Worm (Caenorhabditis elegans) whole organism, early embryonic: Measurements from ENCODE around the gene fbxa-4.

Experiments
- B0310.2 ChIP-seq: sonication (generic microtip); optimal IDR thresholded peaks from 2 replicates; lab custom pipeline; 2016; ENCODE audit warnings: mild to moderate bottlenecking, missing genetic modification characterization, missing compliant biosample characterization
- F13C5.2 ChIP-seq: sonication (generic microtip); optimal IDR thresholded peaks from 2 replicates; lab custom pipeline; 2017; ENCODE audit warnings: mild to moderate bottlenecking, missing genetic modification characterization, inconsistent platforms, missing compliant biosample characterization
- aly-1 ChIP-seq: sonication (generic microtip); optimal IDR thresholded peaks from 2 replicates; lab custom pipeline; 2016; ENCODE audit warnings: missing genetic modification characterization, missing compliant biosample characterization
- ama-1 ChIP-seq: fragments of 150-350 bp; optimal IDR thresholded peaks from 2 replicates; lab custom pipeline; 2014
- ceh-13 ChIP-seq: fragments of 200-800 bp; sonication (Bioruptor generic); optimal IDR thresholded peaks from 2 replicates; lab custom pipeline; 2018; ENCODE audit warnings: mild to moderate bottlenecking, missing genetic modification characterization, missing compliant biosample characterization
- ceh-36 ChIP-seq: sonication (generic microtip); optimal IDR thresholded peaks from 2 replicates; lab custom pipeline; 2016; ENCODE audit warnings: missing genetic modification characterization, inconsistent platforms, missing compliant biosample characterization
- ets-7 ChIP-seq: sonication (generic microtip); optimal IDR thresholded peaks from 2 replicates; lab custom pipeline; 2016; ENCODE audit warnings: missing genotype, missing genetic modification characterization, missing compliant biosample characterization
- flt-1 ChIP-seq: fragments of 200-800 bp; sonication (Bioruptor generic); IDR thresholded peaks from 2 replicates; pipeline ENCODE4 v1.3.6; 2022; ENCODE audit warnings: missing genetic modification characterization, missing compliant biosample characterization
- hmbx-1 ChIP-seq: sonication (generic microtip); optimal IDR thresholded peaks from 2 replicates; lab custom pipeline; 2016; ENCODE audit warnings: mild to moderate bottlenecking, missing genetic modification characterization, missing compliant biosample characterization
- hmg-4 ChIP-seq: fragments of 200-800 bp; sonication (Bioruptor generic); optimal IDR thresholded peaks from 2 replicates; lab custom pipeline; 2018; ENCODE audit warnings: mild to moderate bottlenecking, missing genetic modification characterization, missing compliant biosample characterization
- hnd-1 ChIP-seq: sonication (generic microtip); optimal IDR thresholded peaks from 2 replicates; lab custom pipeline; 2016; ENCODE audit warnings: missing genetic modification characterization, missing compliant biosample characterization
- pes-1 ChIP-seq: fragments of 200-800 bp; sonication (Bioruptor generic); IDR thresholded peaks from 2 replicates; pipeline ENCODE4 v1.3.6; 2022; ENCODE audit warnings: missing genetic modification reagents, missing genetic modification characterization, missing compliant biosample characterization
- scrt-1 ChIP-seq: fragments of 200-800 bp; sonication (Bioruptor generic); IDR thresholded peaks from 2 replicates; pipeline ENCODE4 v1.3.6; 2022; ENCODE audit warnings: missing genetic modification characterization, missing compliant biosample characterization
- sea-1 ChIP-seq: fragments of 200-800 bp; sonication (Bioruptor generic); conservative IDR thresholded peaks from 2 replicates; pipeline ENCODE4 v1.3.6; 2022; ENCODE audit warnings: missing genetic modification characterization, missing compliant biosample characterization
- tbx-11 ChIP-seq: fragments of 200-800 bp; sonication (Bioruptor generic); IDR thresholded peaks from 2 replicates; pipeline ENCODE4 v1.3.6; 2022; ENCODE audit warnings: missing genetic modification characterization, missing compliant biosample characterization
- tbx-37 ChIP-seq: fragments of 200-800 bp; sonication (Bioruptor generic); conservative IDR thresholded peaks from 2 replicates; pipeline ENCODE4 v1.3.6; 2022; ENCODE audit warnings: missing genetic modification reagents, missing genetic modification characterization, missing compliant biosample characterization
- tra-4 ChIP-seq: sonication (generic microtip); optimal IDR thresholded peaks from 2 replicates; lab custom pipeline; 2017; ENCODE audit warnings: missing genetic modification characterization, missing compliant biosample characterization

fbxa-4 gene

DNA sequence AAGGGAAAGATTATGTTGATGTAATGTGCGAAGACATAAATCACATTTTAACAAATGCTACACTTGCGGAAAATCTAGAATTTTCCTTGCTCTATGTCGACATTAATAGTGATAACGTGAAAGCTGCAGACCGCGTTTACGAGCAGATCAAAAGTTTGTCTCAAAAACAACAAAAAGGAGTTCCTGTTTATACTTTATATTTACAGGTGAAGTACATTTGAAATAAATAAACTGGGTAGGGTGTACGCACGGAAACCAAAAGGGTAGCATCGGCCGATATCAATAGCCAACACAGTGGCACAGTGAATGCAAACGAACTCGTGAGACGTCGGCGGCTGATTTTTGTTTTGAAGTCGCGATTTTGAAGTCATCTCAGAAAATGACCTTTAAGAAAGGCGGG, 7.1 kb upstream of the fbxa-4 start:
- TF ChIP-seq scrt-1 (GFP tag; lab: Robert Waterston, UW) (no peak), flt-1 (no peak), aly-1 (tag; lab: Kevin White, UChicago) (no peak), hmbx-1 (tag; lab: Kevin White, UChicago) (no peak), ama-1 (lab: Kevin White, UChicago) (no peak), sea-1 (GFP tag; lab: Robert Waterston, UW) (no peak), hmg-4 (GFP tag; lab: Kevin White, UChicago) (no peak)

- no peak for TF ChIP-seq ceh-13
- TF ChIP-seq tra-4 (tag; lab: Kevin White, UChicago), result no peak
- no peak for TF ChIP-seq ama-1 (lab: Kevin White, UChicago)
- TF ChIP-seq aly-1 (tag; lab: Kevin White, UChicago), result no peak
- no peak for TF ChIP-seq hmbx-1 (tag; lab: Kevin White, UChicago)
- no peak for TF ChIP-seq flt-1
- no peak for TF ChIP-seq tbx-37 (GFP tag; lab: Robert Waterston, UW)
- no peak for TF ChIP-seq tbx-11 (GFP tag; lab: Robert Waterston, UW)
- no peak for TF ChIP-seq B0310.2 (tag; lab: Kevin White, UChicago)
- TF ChIP-seq ceh-36, result no peak
- no peak for TF ChIP-seq F13C5.2 (tag; lab: Kevin White, UChicago)
- TF ChIP-seq pes-1, result no peak
Observed at ce11 chrII:2421905-2422304, 6.6 kb upstream of the fbxa-4 start, which contains the start of gene F42G2.2. TSS of gene F42G2.2 (plus strand) at chrII:2422205.

ce11 chrII:2421185-2421584, 5.9 kb upstream of the fbxa-4 start:
- no peak for TF ChIP-seq ceh-36
- no peak for TF ChIP-seq hnd-1 (tag; lab: Kevin White, UChicago)
- no peak for TF ChIP-seq ets-7 (tag; lab: Kevin White, UChicago)
- no peak for TF ChIP-seq sea-1 (GFP tag; lab: Robert Waterston, UW)
- no peak for TF ChIP-seq B0310.2 (tag; lab: Kevin White, UChicago)
- no peak for TF ChIP-seq ceh-13
- no peak for TF ChIP-seq ama-1 (lab: Kevin White, UChicago)
- no peak for TF ChIP-seq hmbx-1 (tag; lab: Kevin White, UChicago)
- no peak for TF ChIP-seq hmg-4 (GFP tag; lab: Kevin White, UChicago)
- TF ChIP-seq aly-1 (tag; lab: Kevin White, UChicago), result no peak
- no peak for TF ChIP-seq tbx-37 (GFP tag; lab: Robert Waterston, UW)
- TF ChIP-seq pes-1, result no peak
- TF ChIP-seq flt-1, result no peak
- TF ChIP-seq tbx-11 (GFP tag; lab: Robert Waterston, UW), result no peak
- TF ChIP-seq F13C5.2 (tag; lab: Kevin White, UChicago), result no peak
- TF ChIP-seq tra-4 (tag; lab: Kevin White, UChicago), result no peak

- TF ChIP-seq hmbx-1 (tag; lab: Kevin White, UChicago), result no peak
- no peak for TF ChIP-seq tra-4 (tag; lab: Kevin White, UChicago)
- TF ChIP-seq aly-1 (tag; lab: Kevin White, UChicago), result no peak
- TF ChIP-seq hmg-4 (GFP tag; lab: Kevin White, UChicago), result no peak
- TF ChIP-seq ceh-36, result no peak
- TF ChIP-seq ets-7 (tag; lab: Kevin White, UChicago), result no peak
- no peak for TF ChIP-seq B0310.2 (tag; lab: Kevin White, UChicago)
Observed at ce11 chrII:2420685-2421084, 5.4 kb upstream of the fbxa-4 start.

DNA sequence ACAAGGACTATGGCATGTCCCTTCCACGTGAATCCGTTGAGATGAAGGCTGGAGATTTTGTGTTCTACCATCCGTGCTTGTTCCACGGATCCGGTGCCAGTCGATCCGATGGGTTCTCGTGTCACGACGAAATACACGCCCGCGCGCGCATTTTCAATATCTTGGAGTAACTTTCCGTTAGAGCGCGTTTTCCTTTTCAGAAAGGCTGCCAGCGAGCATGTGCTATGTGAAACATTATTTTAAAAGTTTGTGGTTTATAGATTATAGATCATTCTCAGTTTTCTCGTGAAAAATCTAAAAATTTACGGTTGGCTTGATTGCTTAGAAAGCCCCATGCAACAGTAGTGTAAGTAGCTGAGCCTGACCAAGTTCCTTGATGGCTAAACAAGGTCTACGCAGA, 3.5 kb upstream of the fbxa-4 start, which contains the start of gene fbxc-20:
fbxc-20 (plus strand) TSS at position 301 of the 400 bp plus-strand sequence.
- TF ChIP-seq ama-1 (lab: Kevin White, UChicago) (no peak), ceh-13 (no peak), ets-7 (tag; lab: Kevin White, UChicago) (no peak), tra-4 (tag; lab: Kevin White, UChicago) (no peak), B0310.2 (tag; lab: Kevin White, UChicago) (no peak), sea-1 (GFP tag; lab: Robert Waterston, UW) (no peak), F13C5.2 (tag; lab: Kevin White, UChicago) (no peak), ceh-36 (no peak), pes-1 (no peak), hnd-1 (tag; lab: Kevin White, UChicago) (no peak), hmg-4 (GFP tag; lab: Kevin White, UChicago) (no peak), tbx-37 (GFP tag; lab: Robert Waterston, UW) (no peak), tbx-11 (GFP tag; lab: Robert Waterston, UW) (no peak), scrt-1 (GFP tag; lab: Robert Waterston, UW) (no peak), hmbx-1 (tag; lab: Kevin White, UChicago) (no peak), aly-1 (tag; lab: Kevin White, UChicago) (no peak), flt-1 (no peak)

ce11 chrII:2417889-2418288, 2.6 kb upstream of the fbxa-4 start, which contains the start of the genes F42G2.5 and F42G2.7:
TSS of gene F42G2.5 (minus strand) at chrII:2417989.
TSS of gene F42G2.7 (plus strand) at chrII:2418158.
- no peak for TF ChIP-seq B0310.2 (tag; lab: Kevin White, UChicago)
- no peak for TF ChIP-seq F13C5.2 (tag; lab: Kevin White, UChicago)

- no peak for TF ChIP-seq tra-4 (tag; lab: Kevin White, UChicago)
- no peak for TF ChIP-seq ama-1 (lab: Kevin White, UChicago)
- no peak for TF ChIP-seq ceh-13
- no peak for TF ChIP-seq hmbx-1 (tag; lab: Kevin White, UChicago)
- no peak for TF ChIP-seq ceh-36
- no peak for TF ChIP-seq sea-1 (GFP tag; lab: Robert Waterston, UW)
- no peak for TF ChIP-seq hmg-4 (GFP tag; lab: Kevin White, UChicago)
- TF ChIP-seq pes-1, result no peak
- no peak for TF ChIP-seq scrt-1 (GFP tag; lab: Robert Waterston, UW)
- no peak for TF ChIP-seq tbx-37 (GFP tag; lab: Robert Waterston, UW)
- no peak for TF ChIP-seq flt-1
Observed at ce11 chrII:2412649-2413048, 2.7 kb downstream of the fbxa-4 start, which contains the start of gene fbxa-182. TSS of gene fbxa-182 (minus strand) at chrII:2412749.
